Worm (Caenorhabditis elegans) whole organism, mixed stage, embryonic: Measurements from ENCODE around the gene vha-12.
"Not testable (repeated sequence)": the region's sequence is repeated elsewhere in the genome, so short reads cannot be mapped to it uniquely, and the experiment has no call there.

Source experiments
- bed-3 ChIP-seq: fragments of 200-800 bp; sonication (Bioruptor generic); optimal IDR thresholded peaks from 3 replicates; lab custom pipeline; 2018; ENCODE audit warnings: mild to moderate bottlenecking, missing genetic modification characterization, moderate library complexity, missing compliant biosample characterization
- blmp-1 ChIP-seq: fragments of 150-350 bp; optimal IDR thresholded peaks from 2 replicates; lab custom pipeline; 2014; ENCODE audit warnings: missing biosample characterization, missing genetic modification characterization
- ceh-83 ChIP-seq: fragments of 200-800 bp; sonication (Bioruptor generic); optimal IDR thresholded peaks from 2 replicates; lab custom pipeline; 2018; ENCODE audit warnings: mild to moderate bottlenecking, missing genetic modification characterization, missing compliant biosample characterization
- ces-1 ChIP-seq: fragments of 150-350 bp; optimal IDR thresholded peaks from 2 replicates; lab custom pipeline; 2014; ENCODE audit warnings: missing biosample characterization, missing genetic modification reagents, missing genetic modification characterization
- nhr-12 ChIP-seq: fragments of 150-350 bp; optimal IDR thresholded peaks from 2 replicates; lab custom pipeline; 2014; ENCODE audit warnings: missing biosample characterization, missing genetic modification characterization
- pha-4 ChIP-seq: fragments of 150-350 bp; optimal IDR thresholded peaks from 2 replicates; lab custom pipeline; 2018; ENCODE audit warnings: missing biosample characterization, missing genetic modification reagents, missing genetic modification characterization
- unc-39 ChIP-seq: fragments of 150-350 bp; optimal IDR thresholded peaks from 2 replicates; lab custom pipeline; 2014; ENCODE audit warnings: missing biosample characterization, missing genetic modification characterization
- unc-62 ChIP-seq: fragments of 150-350 bp; optimal IDR thresholded peaks from 2 replicates; lab custom pipeline; 2014; ENCODE audit warnings: missing biosample characterization, missing genetic modification reagents, missing genetic modification characterization
- ztf-11 ChIP-seq: fragments of 150-350 bp; optimal IDR thresholded peaks from 2 replicates; lab custom pipeline; 2014; ENCODE audit warnings: missing biosample characterization, missing genetic modification characterization

- TF ChIP-seq ztf-11 (tag; lab: Kevin White, UChicago); blmp-1; nhr-12 (tag; lab: Kevin White, UChicago); bed-3 (GFP tag; lab: Kevin White, UChicago); ceh-83 (GFP tag; lab: Kevin White, UChicago); unc-62; ces-1; unc-39 (tag; lab: Kevin White, UChicago); pha-4 (tag; lab: Kevin White, UChicago): not testable (repeated sequence)
Observed at ce11 chrX:4202114-4202513, 11.2 kb downstream of the vha-12 start, which contains the start of gene F20B6.6.
